Fruit fly (Drosophila melanogaster) whole organism: ENCODE results near the gene Cyp311a1.

Experiments used
- CG8478 ChIP-seq: fragments of >200 bp; optimal IDR thresholded peaks from 2 replicates; lab custom pipeline; 2018; ENCODE audit warnings: inconsistent platforms
- Dll ChIP-seq: fragments of >200 bp; optimal IDR thresholded peaks from 2 replicates; lab custom pipeline; 2017
- EcR ChIP-seq, 2 experiments: fragments of >200 bp; optimal IDR thresholded peaks; 2 replicates each; lab custom pipeline; 2017; ENCODE audit warnings: missing biosample characterization in 2 of 2, missing genetic modification characterization in 2 of 2, missing genetic modification reagents in 2 of 2
- pan ChIP-seq: fragments of >200 bp; optimal IDR thresholded peaks from 2 replicates; lab custom pipeline; 2017
- psq ChIP-seq: fragments of >200 bp; optimal IDR thresholded peaks from 2 replicates; lab custom pipeline; 2017
- usp ChIP-seq: fragments of >200 bp; optimal IDR thresholded peaks from 2 replicates; lab custom pipeline; 2017; ENCODE audit warnings: missing biosample characterization, missing genetic modification characterization, mixed read lengths

dm6 chrX:12056535-12056934 is 25.3 kb upstream of the Cyp311a1 start, which contains the start of gene Uch-L5R:
- TF ChIP-seq psq (lab: Kevin White, UChicago), result no peak
- TF ChIP-seq usp, result no peak
- no peak for TF ChIP-seq Dll (lab: Kevin White, UChicago)
- TF ChIP-seq pan, result no peak
- TF ChIP-seq CG8478 (lab: Kevin White, UChicago), result no peak
- TF ChIP-seq EcR (GFP tag; optimal IDR thresholded peaks at IDR 0.05; lab: Kevin White, UChicago), result no peak
